Fruit fly (Drosophila melanogaster): Measurements from ENCODE around the gene mRpS24.
A peak's percentile ranks its signal among the peaks of the same experiment; 100 is the strongest.

Gene mRpS24

dm6 chr3R:24162774-24163555, at the start of gene mRpS24:
Gene mRpS24 (minus strand): TSS chr3R:24163545.
- no peak for TF ChIP-seq noc (tag; optimal IDR thresholded peaks at IDR 0.05)

- TF ChIP-seq noc (tag; optimal IDR thresholded peaks at IDR 0.05): no peak
Measured at dm6 chr3R:24206341-24207114, 43.2 kb upstream of the mRpS24 start.

- no peak for TF ChIP-seq noc (tag; optimal IDR thresholded peaks at IDR 0.05)
Measured at dm6 chr3R:24205935-24206334, 42.6 kb upstream of the mRpS24 start.

dm6 chr3R:24205234-24205894, 42.0 kb upstream of the mRpS24 start:
- no peak for TF ChIP-seq noc (tag; optimal IDR thresholded peaks at IDR 0.05)

- TF ChIP-seq noc (tag; optimal IDR thresholded peaks at IDR 0.05): no peak
Measured at dm6 chr3R:24204022-24204421, 40.7 kb upstream of the mRpS24 start.

- TF ChIP-seq noc (tag; optimal IDR thresholded peaks at IDR 0.05): no peak
Measured at dm6 chr3R:24203426-24203825, 40.1 kb upstream of the mRpS24 start.

- no peak for TF ChIP-seq noc (tag; optimal IDR thresholded peaks at IDR 0.05)
Measured at dm6 chr3R:24202723-24203122, 39.4 kb upstream of the mRpS24 start.

- TF ChIP-seq noc (tag; optimal IDR thresholded peaks at IDR 0.05): peak; percentile 95
Measured at dm6 chr3R:24193373-24193879, 30.1 kb upstream of the mRpS24 start, which contains the start of the genes SMC6 and CG6204. Gene SMC6 (minus strand): TSS chr3R:24193423. Gene CG6204 (plus strand): TSS chr3R:24193832.

dm6 chr3R:24188619-24189018, 25.3 kb upstream of the mRpS24 start, which contains the start of gene CG5515:
Gene CG5515 (minus strand): TSS chr3R:24188896.
- no peak for TF ChIP-seq noc (tag; optimal IDR thresholded peaks at IDR 0.05)

- no peak for TF ChIP-seq noc (tag; optimal IDR thresholded peaks at IDR 0.05)
Measured at dm6 chr3R:24186188-24186587, 22.8 kb upstream of the mRpS24 start, which contains the start of gene mora. Gene mora (plus strand): TSS chr3R:24186359.

- TF ChIP-seq noc (tag; optimal IDR thresholded peaks at IDR 0.05): no peak
Measured at dm6 chr3R:24172379-24172778, 9.0 kb upstream of the mRpS24 start, which contains the start of gene CG13606. Gene CG13606 (plus strand): TSS chr3R:24172628.

dm6 chr3R:24169362-24169761, 6.0 kb upstream of the mRpS24 start, which contains the start of gene CG5510:
Gene CG5510 (minus strand): TSS chr3R:24169562.
- no peak for TF ChIP-seq noc (tag; optimal IDR thresholded peaks at IDR 0.05)

dm6 chr3R:24163556-24164022, 244 bp upstream of the mRpS24 start, which contains the start of gene Apc2:
Gene Apc2 (plus strand): TSS chr3R:24163966.
- TF ChIP-seq noc (tag; optimal IDR thresholded peaks at IDR 0.05): peak; percentile 69

dm6 chr3R:24161173-24161811, 2.1 kb downstream of the mRpS24 start, which contains the start of the genes Myo95E and TBC1d7:
Gene Myo95E (minus strand): TSS chr3R:24161498.
Gene TBC1d7 (plus strand): TSS chr3R:24161727.
- TF ChIP-seq noc (tag; optimal IDR thresholded peaks at IDR 0.05): peak; percentile 79
